Fruit fly (Drosophila melanogaster) whole organism, prepupa: ENCODE results near the gene gry.

ENCODE experiments used
- Blimp-1 ChIP-seq: fragments of 200-800 bp; sonication (Bioruptor generic); optimal IDR thresholded peaks from 3 replicates; lab custom pipeline; 2017; ENCODE audit warnings: missing biosample characterization, missing genetic modification characterization, mild to moderate bottlenecking, moderate library complexity, missing genetic modification reagents
- CG16779 ChIP-seq: fragments of 200-800 bp; sonication (Bioruptor generic); optimal IDR thresholded peaks from 3 replicates; lab custom pipeline; 2017; ENCODE audit warnings: missing biosample characterization, mild to moderate bottlenecking, missing genetic modification characterization
- CG3032 ChIP-seq: fragments of 200-800 bp; optimal IDR thresholded peaks from 2 replicates; lab custom pipeline; 2019; ENCODE audit warnings: missing biosample characterization, mild to moderate bottlenecking, missing genetic modification characterization, moderate library complexity
- CG31627 ChIP-seq: fragments of 200-800 bp; sonication (Bioruptor generic); optimal IDR thresholded peaks from 3 replicates; lab custom pipeline; 2016; ENCODE audit warnings: missing biosample characterization, missing genetic modification characterization
- CG6792 ChIP-seq: fragments of 200-800 bp; sonication (Bioruptor generic); optimal IDR thresholded peaks from 3 replicates; lab custom pipeline; 2016; ENCODE audit warnings: missing biosample characterization, missing genetic modification characterization
- CG8119 ChIP-seq: fragments of 200-800 bp; sonication (Bioruptor generic); IDR thresholded peaks from 3 replicates; pipeline ENCODE4 v1.3.6; 2022; ENCODE audit warnings: missing biosample characterization, missing genetic modification characterization
- CG9139 ChIP-seq: fragments of 200-800 bp; sonication (Bioruptor generic); optimal IDR thresholded peaks from 3 replicates; lab custom pipeline; 2017; ENCODE audit warnings: missing biosample characterization, mild to moderate bottlenecking, missing genetic modification characterization
- Lpt ChIP-seq: fragments of 200-800 bp; sonication (Bioruptor generic); optimal IDR thresholded peaks from 3 replicates; lab custom pipeline; 2016; ENCODE audit warnings: missing biosample characterization, missing genetic modification characterization
- eg ChIP-seq: fragments of 200-800 bp; sonication (Bioruptor generic); IDR thresholded peaks from 3 replicates; pipeline ENCODE4 v1.3.6; 2022; ENCODE audit warnings: missing biosample characterization, missing genetic modification characterization
- fd59A ChIP-seq: fragments of 200-800 bp; sonication (Bioruptor generic); optimal IDR thresholded peaks from 2 replicates; lab custom pipeline; 2017; ENCODE audit warnings: missing biosample characterization, mild to moderate bottlenecking, missing genetic modification characterization, missing genetic modification reagents

dm6 chr3L:3165399-3165798, 33.5 kb upstream of the gry start:
- no peak for TF ChIP-seq CG8119
- TF ChIP-seq CG3032 (tag; lab: Kevin White, UChicago), result no peak
- no peak for TF ChIP-seq CG9139 (GFP tag; lab: Kevin White, UChicago)
- TF ChIP-seq CG31627, result no peak
- TF ChIP-seq Lpt, result no peak
- no peak for TF ChIP-seq fd59A (GFP tag; lab: Kevin White, UChicago)
- no peak for TF ChIP-seq CG16779 (tag; lab: Kevin White, UChicago)
- TF ChIP-seq CG6792, result no peak
- no peak for TF ChIP-seq eg (GFP tag; lab: Robert Waterston, UW)
- TF ChIP-seq Blimp-1 (GFP tag; lab: Kevin White, UChicago), result no peak
